Worm (Caenorhabditis elegans) whole organism, L1 larva: ENCODE results near the gene ztf-22.

Source experiments
- C16A3.4 ChIP-seq: fragments of 150-350 bp; optimal IDR thresholded peaks from 2 replicates; lab custom pipeline; 2014; ENCODE audit warnings: missing biosample characterization, missing genetic modification characterization
- F16B12.6 ChIP-seq: fragments of 150-350 bp; optimal IDR thresholded peaks from 2 replicates; lab custom pipeline; 2014; ENCODE audit warnings: missing biosample characterization, missing genetic modification characterization
- aha-1 ChIP-seq: fragments of 150-350 bp; optimal IDR thresholded peaks from 2 replicates; lab custom pipeline; 2014; ENCODE audit warnings: missing biosample characterization, missing genetic modification characterization
- alr-1 ChIP-seq: fragments of 200-800 bp; sonication (Bioruptor generic); optimal IDR thresholded peaks from 2 replicates; lab custom pipeline; 2018; ENCODE audit warnings: borderline replicate concordance, mild to moderate bottlenecking, missing genetic modification characterization, missing compliant biosample characterization
- aly-2 ChIP-seq: fragments of 150-350 bp; optimal IDR thresholded peaks from 2 replicates; lab custom pipeline; 2014; ENCODE audit warnings: missing biosample characterization, missing genetic modification characterization
- blmp-1 ChIP-seq: fragments of 150-350 bp; optimal IDR thresholded peaks from 2 replicates; lab custom pipeline; 2014; ENCODE audit warnings: missing biosample characterization, missing genetic modification characterization
- ceh-82 ChIP-seq, 3 experiments: fragments of 150-350 bp in 1 of 3; sonication (generic microtip) in 2 of 3; optimal IDR thresholded peaks; 2 replicates each; lab custom pipeline; 2014 to 2017; ENCODE audit warnings: missing biosample characterization in 3 of 3, missing genetic modification characterization in 3 of 3
- ceh-88 ChIP-seq: fragments of 200-800 bp; sonication (Bioruptor generic); IDR thresholded peaks from 2 replicates; pipeline ENCODE4 v1.3.6; 2022; ENCODE audit warnings: missing genetic modification characterization, missing compliant biosample characterization
- ceh-90 ChIP-seq: sonication (generic microtip); optimal IDR thresholded peaks from 2 replicates; lab custom pipeline; 2016; ENCODE audit warnings: missing genetic modification characterization, missing compliant biosample characterization
- dpl-1 ChIP-seq, 3 experiments: fragments of 150-350 bp in 2 of 3; sonication (generic microtip) in 1 of 3; optimal IDR thresholded peaks; 2 replicates each; lab custom pipeline; 2014 to 2017; ENCODE audit warnings: missing biosample characterization in 3 of 3, missing genetic modification characterization in 3 of 3, missing genetic modification reagents in 3 of 3
- dsc-1 ChIP-seq: sonication (generic microtip); optimal IDR thresholded peaks from 2 replicates; lab custom pipeline; 2016; ENCODE audit warnings: mild to moderate bottlenecking, missing genetic modification characterization, missing compliant biosample characterization
- egl-13 ChIP-seq: sonication (generic microtip); optimal IDR thresholded peaks from 2 replicates; lab custom pipeline; 2016; ENCODE audit warnings: missing genotype, missing genetic modification reagents, missing genetic modification characterization, missing compliant biosample characterization
- elt-3 ChIP-seq, 6 experiments: fragments of 150-350 bp in 1 of 6; sonication (generic microtip); optimal IDR thresholded peaks; 2 replicates each; lab custom pipeline; 2017 to 2018; ENCODE audit warnings: missing biosample characterization in 6 of 6, missing genetic modification characterization in 6 of 6, inconsistent platforms in 1 of 6
- ets-5 ChIP-seq: fragments of 200-800 bp; sonication (Bioruptor generic); IDR thresholded peaks from 2 replicates; pipeline ENCODE4 v1.3.6; 2022; ENCODE audit warnings: missing genetic modification characterization, missing compliant biosample characterization
- fkh-10 ChIP-seq: sonication (generic microtip); optimal IDR thresholded peaks from 2 replicates; lab custom pipeline; 2017; ENCODE audit warnings: missing biosample characterization, missing genetic modification reagents, missing genetic modification characterization
- fkh-4 ChIP-seq: sonication (generic microtip); optimal IDR thresholded peaks from 2 replicates; lab custom pipeline; 2016; ENCODE audit warnings: missing compliant biosample characterization, missing genetic modification characterization, borderline replicate concordance
- fkh-8 ChIP-seq: sonication (generic microtip); optimal IDR thresholded peaks from 2 replicates; lab custom pipeline; 2016; ENCODE audit warnings: mild to moderate bottlenecking, missing genetic modification characterization, missing compliant biosample characterization
- fos-1 ChIP-seq: fragments of 150-350 bp; optimal IDR thresholded peaks from 2 replicates; lab custom pipeline; 2014; ENCODE audit warnings: missing biosample characterization, missing genetic modification characterization
- grh-1 ChIP-seq: fragments of 200-800 bp; sonication (Bioruptor generic); IDR thresholded peaks from 2 replicates; pipeline ENCODE4 v1.3.6; 2022; ENCODE audit warnings: missing genetic modification reagents, missing genetic modification characterization, missing compliant biosample characterization
- hlh-17 ChIP-seq: fragments of 200-800 bp; sonication (Bioruptor generic); optimal IDR thresholded peaks from 2 replicates; lab custom pipeline; 2018; ENCODE audit warnings: missing genetic modification characterization, mild to moderate bottlenecking, missing compliant biosample characterization, moderate library complexity, borderline replicate concordance
- hlh-4 ChIP-seq: sonication (generic microtip); optimal IDR thresholded peaks from 2 replicates; lab custom pipeline; 2016; ENCODE audit warnings: mild to moderate bottlenecking, missing genetic modification characterization, missing compliant biosample characterization
- isw-1 ChIP-seq: fragments of 200-800 bp; sonication (Bioruptor generic); IDR thresholded peaks from 2 replicates; pipeline ENCODE4 v1.3.6; 2022; ENCODE audit warnings: missing genetic modification characterization, missing compliant biosample characterization
- lin-13 ChIP-seq: fragments of 150-350 bp; optimal IDR thresholded peaks from 2 replicates; lab custom pipeline; 2014; ENCODE audit warnings: missing biosample characterization, missing genetic modification reagents, missing genetic modification characterization
- lin-15B ChIP-seq: fragments of 150-350 bp; sonication (generic microtip); optimal IDR thresholded peaks from 3 replicates; lab custom pipeline; 2014; ENCODE audit warnings: missing biosample characterization, missing genetic modification characterization
- lin-35 ChIP-seq, 2 experiments: fragments of 150-350 bp; optimal IDR thresholded peaks; 2 replicates each; lab custom pipeline; 2014; ENCODE audit warnings: missing biosample characterization in 2 of 2, missing genetic modification characterization in 2 of 2, missing genetic modification reagents in 2 of 2
- lin-39 ChIP-seq: fragments of 150-350 bp; optimal IDR thresholded peaks from 2 replicates; lab custom pipeline; 2014; ENCODE audit warnings: missing biosample characterization, missing genetic modification reagents, missing genetic modification characterization
- lir-3 ChIP-seq: sonication (generic microtip); optimal IDR thresholded peaks from 2 replicates; lab custom pipeline; 2016; ENCODE audit warnings: mild to moderate bottlenecking, missing genetic modification characterization, moderate library complexity, missing compliant biosample characterization; ENCODE audit not compliant: poor library complexity
- lsy-2 ChIP-seq, 2 experiments: fragments of 150-350 bp; optimal IDR thresholded peaks; 2 replicates each; lab custom pipeline; 2014; ENCODE audit warnings: missing biosample characterization in 2 of 2, missing genetic modification characterization in 2 of 2
- mab-9 ChIP-seq: fragments of 200-800 bp; sonication (Bioruptor generic); IDR thresholded peaks from 2 replicates; pipeline ENCODE4 v1.3.6; 2022; ENCODE audit warnings: missing genetic modification reagents, missing genetic modification characterization, missing compliant biosample characterization
- mep-1 ChIP-seq: fragments of 150-350 bp; optimal IDR thresholded peaks from 2 replicates; lab custom pipeline; 2014; ENCODE audit warnings: missing biosample characterization, missing genetic modification characterization
- nhr-12 ChIP-seq: sonication (generic microtip); optimal IDR thresholded peaks from 2 replicates; lab custom pipeline; 2017; ENCODE audit warnings: missing biosample characterization, missing genetic modification characterization
- nhr-19 ChIP-seq: fragments of 200-800 bp; sonication (Bioruptor generic); conservative IDR thresholded peaks from 2 replicates; pipeline ENCODE4 v1.3.6; 2022; ENCODE audit warnings: missing genetic modification characterization, missing compliant biosample characterization
- nhr-20 ChIP-seq: sonication (generic microtip); optimal IDR thresholded peaks from 2 replicates; lab custom pipeline; 2016; ENCODE audit warnings: mild to moderate bottlenecking, missing genetic modification characterization, missing compliant biosample characterization
- nhr-28 ChIP-seq: fragments of 150-350 bp; optimal IDR thresholded peaks from 2 replicates; lab custom pipeline; 2014; ENCODE audit warnings: missing biosample characterization, missing genetic modification characterization
- nhr-47 ChIP-seq: sonication (generic microtip); optimal IDR thresholded peaks from 2 replicates; lab custom pipeline; 2016; ENCODE audit warnings: mild to moderate bottlenecking, missing genetic modification characterization, moderate library complexity, missing compliant biosample characterization
- nhr-76 ChIP-seq: sonication (generic microtip); optimal IDR thresholded peaks from 2 replicates; lab custom pipeline; 2017; ENCODE audit warnings: missing biosample characterization, missing genetic modification characterization
- nhr-77 ChIP-seq: fragments of 150-350 bp; optimal IDR thresholded peaks from 2 replicates; lab custom pipeline; 2014; ENCODE audit warnings: missing biosample characterization, missing genetic modification characterization
- nhr-84 ChIP-seq: sonication (generic microtip); optimal IDR thresholded peaks from 2 replicates; lab custom pipeline; 2017; ENCODE audit warnings: missing biosample characterization, missing genetic modification characterization
- nhr-90 ChIP-seq: sonication (generic microtip); optimal IDR thresholded peaks from 2 replicates; lab custom pipeline; 2016; ENCODE audit warnings: mild to moderate bottlenecking, missing genetic modification characterization, missing compliant biosample characterization; ENCODE audit not compliant: poor library complexity
- pax-3 ChIP-seq: fragments of 200-800 bp; sonication (Bioruptor generic); optimal IDR thresholded peaks from 2 replicates; lab custom pipeline; 2018; ENCODE audit warnings: mild to moderate bottlenecking, missing genetic modification characterization, moderate library complexity, missing compliant biosample characterization
- skn-1 ChIP-seq: fragments of 150-350 bp; optimal IDR thresholded peaks from 2 replicates; lab custom pipeline; 2014; ENCODE audit warnings: missing biosample characterization, missing genetic modification characterization
- snpc-4 ChIP-seq: fragments of 150-350 bp; optimal IDR thresholded peaks from 2 replicates; lab custom pipeline; 2014; ENCODE audit warnings: missing biosample characterization, missing genetic modification characterization
- sptf-1 ChIP-seq: fragments of 150-350 bp; optimal IDR thresholded peaks from 2 replicates; lab custom pipeline; 2014; ENCODE audit warnings: missing biosample characterization, missing genetic modification characterization
- swsn-7 ChIP-seq: sonication (generic microtip); optimal IDR thresholded peaks from 2 replicates; lab custom pipeline; 2016; ENCODE audit warnings: missing genetic modification characterization, missing compliant biosample characterization
- tbx-2 ChIP-seq: sonication (generic microtip); optimal IDR thresholded peaks from 2 replicates; lab custom pipeline; 2016; ENCODE audit warnings: missing genetic modification characterization, missing compliant biosample characterization
- unc-62 ChIP-seq: fragments of 150-350 bp; optimal IDR thresholded peaks from 2 replicates; lab custom pipeline; 2014; ENCODE audit warnings: missing biosample characterization, missing genetic modification reagents, missing genetic modification characterization
- unc-98 ChIP-seq: fragments of 200-800 bp; sonication (Bioruptor generic); IDR thresholded peaks from 2 replicates; pipeline ENCODE4 v1.3.6; 2022; ENCODE audit warnings: missing genetic modification characterization, missing compliant biosample characterization
- xbp-1 ChIP-seq: sonication (generic microtip); optimal IDR thresholded peaks from 2 replicates; lab custom pipeline; 2016; ENCODE audit warnings: missing genetic modification characterization, missing compliant biosample characterization
- zip-4 ChIP-seq: fragments of 200-800 bp; sonication (Bioruptor generic); optimal IDR thresholded peaks from 2 replicates; lab custom pipeline; 2018; ENCODE audit warnings: mild to moderate bottlenecking, missing genetic modification characterization, moderate library complexity, missing compliant biosample characterization
- ztf-11 ChIP-seq, 2 experiments: sonication (generic microtip); optimal IDR thresholded peaks; 2 replicates each; lab custom pipeline; 2016 to 2017; ENCODE audit warnings: missing genetic modification characterization in 2 of 2, missing biosample characterization in 1 of 2, missing compliant biosample characterization in 1 of 2
- ztf-4 ChIP-seq: fragments of 150-350 bp; optimal IDR thresholded peaks from 2 replicates; lab custom pipeline; 2014; ENCODE audit warnings: missing biosample characterization, missing genetic modification characterization

Gene ztf-22

ce11 chrII:13237829-13238404 lies 47.7 kb downstream of the ztf-22 start, which contains the start of gene romo-1 (continued):
- TF ChIP-seq pax-3 (tag; lab: Kevin White, UChicago) = peak; percentile 23
- TF ChIP-seq ets-5 (GFP tag; lab: Robert Waterston, UW) = no peak
- TF ChIP-seq hlh-4 = no peak
- TF ChIP-seq nhr-28 (tag; lab: Kevin White, UChicago) = no peak
- peak; percentile 64 for TF ChIP-seq lir-3 (tag; lab: Kevin White, UChicago)
- TF ChIP-seq zip-4 (GFP tag; lab: Kevin White, UChicago) = peak; percentile 15
- peak; percentile 3 for TF ChIP-seq nhr-77
- TF ChIP-seq C16A3.4 (tag; lab: Kevin White, UChicago) = peak; percentile 78
- peak; percentile 64 for TF ChIP-seq fkh-8 (tag; lab: Kevin White, UChicago)
- TF ChIP-seq aha-1 (tag; lab: Kevin White, UChicago) = no peak
- TF ChIP-seq tbx-2 (tag; lab: Kevin White, UChicago) = peak; percentile 86
- peak; percentile 74 to 83 (median 80) for TF ChIP-seq ceh-82 (tag; optimal IDR thresholded peaks at IDR 0.05; lab: Kevin White, UChicago)
- peak; percentile 48 for TF ChIP-seq lin-39 (tag; lab: Kevin White, UChicago)
- TF ChIP-seq sptf-1 (tag; lab: Kevin White, UChicago) = no peak
- peak; percentile 87 for TF ChIP-seq nhr-47 (tag; lab: Kevin White, UChicago)
- peak; percentile 79 for TF ChIP-seq skn-1
- TF ChIP-seq elt-3 (tag; optimal IDR thresholded peaks at IDR 0.05; lab: Kevin White, UChicago) = peak in 2 of 6 experiments; percentile 27 to 55
- no peak for TF ChIP-seq ceh-88 (GFP tag; lab: Robert Waterston, UW)
- peak; percentile 67 for TF ChIP-seq aly-2
- peak; percentile 93 to 96 for TF ChIP-seq lin-35 (GFP tag; optimal IDR thresholded peaks at IDR 0.05; lab: Kevin White, UChicago)
- TF ChIP-seq lin-15B (tag; lab: Kevin White, UChicago) = peak; percentile 58
- TF ChIP-seq fos-1 (tag; lab: Kevin White, UChicago) = peak; percentile 50
- TF ChIP-seq unc-98 (GFP tag; lab: Robert Waterston, UW) = no peak
- TF ChIP-seq ceh-90 (tag; lab: Kevin White, UChicago) = peak; percentile 9
- no peak for TF ChIP-seq hlh-17 (GFP tag; lab: Kevin White, UChicago)
- TF ChIP-seq lin-13 (GFP tag; lab: Kevin White, UChicago) = peak; percentile 58
- no peak for TF ChIP-seq nhr-12
- no peak for TF ChIP-seq mab-9 (GFP tag; lab: Robert Waterston, UW)
- TF ChIP-seq mep-1 = peak; percentile 94
- no peak for TF ChIP-seq unc-62 (GFP tag; lab: Kevin White, UChicago)
- peak; percentile 55 for TF ChIP-seq isw-1
- TF ChIP-seq ztf-11 (tag; optimal IDR thresholded peaks at IDR 0.05; lab: Kevin White, UChicago) = peak in 1 of 2 experiments; percentile 41
- TF ChIP-seq nhr-19 (GFP tag; lab: Robert Waterston, UW) = peak; percentile 76
- peak; percentile 80 for TF ChIP-seq xbp-1
- peak; percentile 44 for TF ChIP-seq ztf-4 (tag; lab: Kevin White, UChicago)
- TF ChIP-seq nhr-84 = no peak
- TF ChIP-seq swsn-7 (tag; lab: Kevin White, UChicago) = peak; percentile 86
- TF ChIP-seq blmp-1 = peak; percentile 77
- TF ChIP-seq alr-1 = no peak
- TF ChIP-seq nhr-76 = no peak
- TF ChIP-seq egl-13 (tag; lab: Kevin White, UChicago) = peak; percentile 40
- peak; percentile 88 for TF ChIP-seq snpc-4 (tag; lab: Kevin White, UChicago)
- no peak for TF ChIP-seq fkh-4
- peak; percentile 85 for TF ChIP-seq nhr-90 (tag; lab: Kevin White, UChicago)
- TF ChIP-seq lsy-2 (tag; optimal IDR thresholded peaks at IDR 0.05; lab: Kevin White, UChicago) = peak; percentile 87 to 89
- TF ChIP-seq dpl-1 (GFP tag; optimal IDR thresholded peaks at IDR 0.05; lab: Kevin White, UChicago) = peak; percentile 91 to 96 (median 96)
- peak; percentile 81 for TF ChIP-seq dsc-1 (tag; lab: Kevin White, UChicago)
- TF ChIP-seq nhr-20 (tag; lab: Kevin White, UChicago) = peak; percentile 88
- TF ChIP-seq grh-1 (GFP tag; lab: Robert Waterston, UW) = peak; percentile 67
- TF ChIP-seq fkh-10 = no peak
- peak; percentile 67 for TF ChIP-seq F16B12.6 (tag; lab: Kevin White, UChicago)
